Fruit fly (Drosophila melanogaster) whole organism, embryonic: ENCODE data around the gene wrm2.

ENCODE experiments used
- Atf3 ChIP-seq: fragments of 200-800 bp; sonication (Bioruptor generic); optimal IDR thresholded peaks from 3 replicates; lab custom pipeline; 2016; ENCODE audit warnings: missing biosample characterization, missing genetic modification characterization
- CG10565 ChIP-seq: fragments of 200-800 bp; sonication (Bioruptor generic); optimal IDR thresholded peaks from 3 replicates; lab custom pipeline; 2016; ENCODE audit warnings: missing biosample characterization, mild to moderate bottlenecking, missing genetic modification characterization
- CG11247 ChIP-seq: fragments of 200-800 bp; sonication (Bioruptor generic); IDR thresholded peaks from 2 replicates; pipeline ENCODE4 v1.3.6; 2022; ENCODE audit warnings: missing biosample characterization, missing genetic modification characterization
- CG11504 ChIP-seq: fragments of 200-800 bp; sonication (Bioruptor generic); optimal IDR thresholded peaks from 3 replicates; lab custom pipeline; 2019; ENCODE audit warnings: missing biosample characterization, mild to moderate bottlenecking, missing genetic modification characterization, moderate library complexity
- CG12071 ChIP-seq: fragments of 200-800 bp; sonication (Bioruptor generic); optimal IDR thresholded peaks from 3 replicates; lab custom pipeline; 2018; ENCODE audit warnings: missing biosample characterization, mild to moderate bottlenecking, missing genetic modification characterization
- CG12299 ChIP-seq: fragments of 200-800 bp; sonication (Bioruptor generic); optimal IDR thresholded peaks from 2 replicates; lab custom pipeline; 2018; ENCODE audit warnings: missing biosample characterization, mild to moderate bottlenecking, missing genetic modification characterization
- CG13775 ChIP-seq: fragments of 200-800 bp; sonication (Bioruptor generic); optimal IDR thresholded peaks from 3 replicates; lab custom pipeline; 2017; ENCODE audit warnings: missing biosample characterization, mild to moderate bottlenecking, missing genetic modification characterization
- CG14965 ChIP-seq: fragments of 200-800 bp; sonication (Bioruptor generic); optimal IDR thresholded peaks from 2 replicates; lab custom pipeline; 2016; ENCODE audit warnings: missing biosample characterization, missing genetic modification characterization, borderline replicate concordance
- CG15073 ChIP-seq: fragments of 200-800 bp; sonication (Bioruptor generic); optimal IDR thresholded peaks from 2 replicates; lab custom pipeline; 2016; ENCODE audit warnings: missing biosample characterization, missing genetic modification characterization
- CG15601 ChIP-seq: fragments of 200-800 bp; sonication (Bioruptor generic); optimal IDR thresholded peaks from 3 replicates; lab custom pipeline; 2019; ENCODE audit warnings: missing biosample characterization, mild to moderate bottlenecking, missing genetic modification characterization, moderate library complexity
- CG17568 ChIP-seq: fragments of 200-800 bp; sonication (Bioruptor generic); optimal IDR thresholded peaks from 2 replicates; lab custom pipeline; 2018; ENCODE audit warnings: missing biosample characterization, mild to moderate bottlenecking, missing genetic modification characterization, moderate library complexity
- CG4360 ChIP-seq: fragments of 200-800 bp; sonication (Bioruptor generic); IDR thresholded peaks from 2 replicates; pipeline ENCODE4 v1.3.6; 2022; ENCODE audit warnings: missing biosample characterization, missing genetic modification characterization
- CG4730 ChIP-seq: fragments of 200-800 bp; sonication (Bioruptor generic); IDR thresholded peaks from 2 replicates; pipeline ENCODE4 v1.3.6; 2022; ENCODE audit warnings: missing biosample characterization, missing genetic modification characterization
- CG4820 ChIP-seq: fragments of 200-800 bp; sonication (Bioruptor generic); optimal IDR thresholded peaks from 3 replicates; lab custom pipeline; 2016; ENCODE audit warnings: missing biosample characterization, missing genetic modification characterization
- CG5180 ChIP-seq: fragments of 200-800 bp; sonication (Bioruptor generic); optimal IDR thresholded peaks from 3 replicates; lab custom pipeline; 2017; ENCODE audit warnings: missing biosample characterization, missing genetic modification characterization, mild to moderate bottlenecking, moderate library complexity, missing genetic modification reagents
- CG6683 ChIP-seq: fragments of 200-800 bp; sonication (Bioruptor generic); optimal IDR thresholded peaks from 2 replicates; lab custom pipeline; 2017; ENCODE audit warnings: missing biosample characterization, mild to moderate bottlenecking, missing genetic modification characterization, missing genetic modification reagents
- CG6854 ChIP-seq: fragments of 200-800 bp; sonication (Bioruptor generic); optimal IDR thresholded peaks from 3 replicates; lab custom pipeline; 2017; ENCODE audit warnings: missing biosample characterization, mild to moderate bottlenecking, missing genetic modification characterization
- CG7987 ChIP-seq: fragments of 200-800 bp; sonication (Bioruptor generic); optimal IDR thresholded peaks from 2 replicates; lab custom pipeline; 2018; ENCODE audit warnings: missing biosample characterization, mild to moderate bottlenecking, missing genetic modification characterization, moderate library complexity
- CG8388 ChIP-seq: fragments of 200-800 bp; sonication (Bioruptor generic); optimal IDR thresholded peaks from 2 replicates; lab custom pipeline; 2019; ENCODE audit warnings: missing biosample characterization, mild to moderate bottlenecking, missing genetic modification characterization, moderate library complexity
- CTCF ChIP-seq: fragments of 200-800 bp; sonication (Bioruptor generic); optimal IDR thresholded peaks from 2 replicates; lab custom pipeline; 2017; ENCODE audit warnings: missing biosample characterization, mild to moderate bottlenecking, missing genetic modification characterization, moderate library complexity
- Camta ChIP-seq: fragments of 200-800 bp; sonication (Bioruptor generic); optimal IDR thresholded peaks from 2 replicates; lab custom pipeline; 2016; ENCODE audit warnings: missing biosample characterization, missing genetic modification characterization
- Dbx ChIP-seq: fragments of 200-800 bp; sonication (Bioruptor generic); IDR thresholded peaks from 3 replicates; pipeline ENCODE4 v1.3.6; 2022; ENCODE audit warnings: missing biosample characterization, missing genetic modification characterization
- Doc3 ChIP-seq: fragments of 200-800 bp; sonication (Bioruptor generic); IDR thresholded peaks from 3 replicates; pipeline ENCODE4 v1.3.6; 2022; ENCODE audit warnings: missing biosample characterization, missing genetic modification characterization; ENCODE audit not compliant: partially characterized antibody
- Elba2 ChIP-seq: fragments of 200-800 bp; sonication (Bioruptor generic); optimal IDR thresholded peaks from 3 replicates; lab custom pipeline; 2016; ENCODE audit warnings: missing biosample characterization, missing genetic modification characterization
- HLH3B ChIP-seq: fragments of 200-800 bp; sonication (Bioruptor generic); IDR thresholded peaks from 2 replicates; pipeline ENCODE4 v1.3.6; 2022; ENCODE audit warnings: missing biosample characterization, missing genetic modification characterization
- Hand ChIP-seq: fragments of 200-800 bp; sonication (Bioruptor generic); optimal IDR thresholded peaks from 2 replicates; lab custom pipeline; 2017; ENCODE audit warnings: mild to moderate bottlenecking, missing biosample characterization, missing genetic modification reagents, missing genetic modification characterization
- Hmr ChIP-seq: fragments of 200-800 bp; sonication (Bioruptor generic); optimal IDR thresholded peaks from 3 replicates; lab custom pipeline; 2017; ENCODE audit warnings: mild to moderate bottlenecking, missing biosample characterization, missing genetic modification reagents, missing genetic modification characterization
- Lim3 ChIP-seq: fragments of 200-800 bp; sonication (Bioruptor generic); IDR thresholded peaks from 2 replicates; pipeline ENCODE4 v1.3.6; 2022; ENCODE audit warnings: missing biosample characterization, missing genetic modification characterization
- Max ChIP-seq: fragments of 200-800 bp; sonication (Bioruptor generic); optimal IDR thresholded peaks from 2 replicates; lab custom pipeline; 2016; ENCODE audit warnings: missing biosample characterization, mild to moderate bottlenecking, missing genetic modification characterization
- PHDP ChIP-seq: fragments of 200-800 bp; sonication (Bioruptor generic); optimal IDR thresholded peaks from 3 replicates; lab custom pipeline; 2018; ENCODE audit warnings: missing biosample characterization, mild to moderate bottlenecking, missing genetic modification characterization, moderate library complexity
- Rfx ChIP-seq: fragments of 200-800 bp; sonication (Bioruptor generic); IDR thresholded peaks from 2 replicates; pipeline ENCODE4 v1.3.6; 2022; ENCODE audit warnings: missing biosample characterization, missing genetic modification characterization
- Taf1 ChIP-seq: fragments of 200-800 bp; sonication (Bioruptor generic); IDR thresholded peaks from 2 replicates; pipeline ENCODE4 v1.3.6; 2022; ENCODE audit warnings: missing biosample characterization, missing genetic modification characterization
- YL-1 ChIP-seq: fragments of 200-800 bp; sonication (Bioruptor generic); optimal IDR thresholded peaks from 3 replicates; lab custom pipeline; 2017; ENCODE audit warnings: missing biosample characterization, mild to moderate bottlenecking, missing genetic modification characterization
- amos ChIP-seq: fragments of 200-800 bp; sonication (Bioruptor generic); IDR thresholded peaks from 2 replicates; pipeline ENCODE4 v1.3.6; 2022; ENCODE audit warnings: missing biosample characterization, missing genetic modification characterization; ENCODE audit not compliant: partially characterized antibody
- bigmax ChIP-seq: fragments of 200-800 bp; sonication (Bioruptor generic); optimal IDR thresholded peaks from 2 replicates; lab custom pipeline; 2018; ENCODE audit warnings: missing biosample characterization, mild to moderate bottlenecking, missing genetic modification characterization
- crol ChIP-seq: fragments of 200-800 bp; sonication (Bioruptor generic); IDR thresholded peaks from 2 replicates; pipeline ENCODE4 v1.3.6; 2022; ENCODE audit warnings: missing biosample characterization, missing genetic modification characterization
- grn ChIP-seq: fragments of 200-800 bp; sonication (Bioruptor generic); optimal IDR thresholded peaks from 3 replicates; lab custom pipeline; 2017; ENCODE audit warnings: missing biosample characterization, missing genetic modification characterization
- gt ChIP-seq: fragments of 200-800 bp; sonication (Bioruptor generic); IDR thresholded peaks from 2 replicates; pipeline ENCODE4 v1.3.6; 2022; ENCODE audit warnings: missing biosample characterization, missing genetic modification characterization
- kah ChIP-seq: fragments of 200-800 bp; sonication (Bioruptor generic); optimal IDR thresholded peaks from 2 replicates; lab custom pipeline; 2018; ENCODE audit warnings: missing biosample characterization, mild to moderate bottlenecking, missing genetic modification characterization
- lov ChIP-seq, 2 experiments: fragments of 200-800 bp in 1 of 2; fragments of >200 bp in 1 of 2; sonication (Bioruptor generic) in 1 of 2; IDR thresholded peaks in 1 of 2; optimal IDR thresholded peaks in 1 of 2; 2 replicates in 1 of 2; 3 replicates in 1 of 2; pipeline versions ENCODE4 v1.3.6 to Lab custom; 2017 to 2022; ENCODE audit warnings: missing biosample characterization in 1 of 2, missing genetic modification characterization in 1 of 2
- nom ChIP-seq: fragments of 200-800 bp; sonication (Bioruptor generic); optimal IDR thresholded peaks from 2 replicates; lab custom pipeline; 2017; ENCODE audit warnings: missing biosample characterization, missing genetic modification characterization, mild to moderate bottlenecking, moderate library complexity, missing genetic modification reagents
- onecut ChIP-seq: fragments of 200-800 bp; sonication (Bioruptor generic); IDR thresholded peaks from 2 replicates; pipeline ENCODE4 v1.3.6; 2022; ENCODE audit warnings: missing biosample characterization, missing genetic modification characterization
- peb ChIP-seq: fragments of 200-800 bp; sonication (Bioruptor generic); IDR thresholded peaks from 2 replicates; pipeline ENCODE4 v1.3.6; 2022; ENCODE audit warnings: missing biosample characterization, missing genetic modification characterization
- pzg ChIP-seq: fragments of 200-800 bp; sonication (Bioruptor generic); optimal IDR thresholded peaks from 3 replicates; lab custom pipeline; 2018; ENCODE audit warnings: missing biosample characterization, mild to moderate bottlenecking, missing genetic modification characterization, moderate library complexity
- repo ChIP-seq: fragments of 200-800 bp; sonication (Bioruptor generic); optimal IDR thresholded peaks from 2 replicates; lab custom pipeline; 2016; ENCODE audit warnings: missing biosample characterization, missing genetic modification characterization
- ttk ChIP-seq: fragments of 200-800 bp; sonication (Bioruptor generic); IDR thresholded peaks from 2 replicates; pipeline ENCODE4 v2.1.2; 2022; ENCODE audit warnings: missing biosample characterization, missing genetic modification characterization
- tup ChIP-seq: fragments of 200-800 bp; sonication (Bioruptor generic); optimal IDR thresholded peaks from 2 replicates; lab custom pipeline; 2016; ENCODE audit warnings: missing biosample characterization, mild to moderate bottlenecking, missing genetic modification characterization, moderate library complexity
- usp ChIP-seq: fragments of >200 bp; optimal IDR thresholded peaks from 2 replicates; lab custom pipeline; 2017; ENCODE audit warnings: missing biosample characterization, missing genetic modification characterization
- vvl ChIP-seq: fragments of 200-800 bp; sonication (Bioruptor generic); IDR thresholded peaks from 2 replicates; pipeline ENCODE4 v1.3.6; 2022; ENCODE audit warnings: missing biosample characterization, missing genetic modification characterization

The wrm2 gene

dm6 chr3L:7328567-7329253 lies 6.3 kb downstream of the wrm2 start, which contains the start of the genes mrva, CG42307 and mus312 (continued):
- peak; percentile 76 for TF ChIP-seq pzg
- TF ChIP-seq Lim3 (GFP tag; lab: Robert Waterston, UW): 0 out of 2 replicates have a peak, but pooled peaks have one; percentile 28
- TF ChIP-seq HLH3B: peak; percentile 74
- peak; percentile 44 for TF ChIP-seq CG6854
- no peak for TF ChIP-seq bigmax (GFP tag; lab: Kevin White, UChicago)
- peak; percentile 83 for TF ChIP-seq Dbx
- TF ChIP-seq kah: peak; percentile 87
- TF ChIP-seq Hmr (GFP tag; lab: Kevin White, UChicago): no peak
- peak; percentile 42 for TF ChIP-seq tup (GFP tag; lab: Kevin White, UChicago)
- peak; percentile 88 for TF ChIP-seq Rfx (GFP tag; lab: Robert Waterston, UW)
- TF ChIP-seq CG6683: peak; percentile 78
- no peak for TF ChIP-seq usp (GFP tag; lab: Kevin White, UChicago)
- peak; percentile 93 for TF ChIP-seq CG15601 (tag; lab: Kevin White, UChicago)
- peak; percentile 41 for TF ChIP-seq CG15073 (GFP tag; lab: Kevin White, UChicago)
- TF ChIP-seq CG17568: no peak
- TF ChIP-seq Taf1 (GFP tag; lab: Robert Waterston, UW): peak; percentile 55
- TF ChIP-seq nom (GFP tag; lab: Kevin White, UChicago): peak; percentile 78
- no peak for TF ChIP-seq CG14965 (GFP tag; lab: Kevin White, UChicago)
- TF ChIP-seq CG7987 (GFP tag; lab: Kevin White, UChicago): peak; percentile 31
- peak; percentile 74 for TF ChIP-seq Hand (GFP tag; lab: Kevin White, UChicago)
- TF ChIP-seq grn (GFP tag; lab: Kevin White, UChicago): peak; percentile 91
- peak; percentile 52 for TF ChIP-seq repo (GFP tag; lab: Kevin White, UChicago)
- peak; percentile 75 for TF ChIP-seq CG11247 (GFP tag; lab: Robert Waterston, UW)
- TF ChIP-seq CG12299 (tag; lab: Kevin White, UChicago): peak; percentile 92
- peak; percentile 4 for TF ChIP-seq CTCF (GFP tag; lab: Kevin White, UChicago)
- no peak for TF ChIP-seq CG10565 (GFP tag; lab: Kevin White, UChicago)
- peak; percentile 91 for TF ChIP-seq CG11504
- peak; percentile 49; the same call in 1 of the 2 replicates for TF ChIP-seq peb (GFP tag; lab: Robert Waterston, UW)
- peak; percentile 49 for TF ChIP-seq Atf3 (GFP tag; lab: Kevin White, UChicago)
- peak; percentile 94 for TF ChIP-seq PHDP (tag; lab: Kevin White, UChicago)
- TF ChIP-seq CG8388 (GFP tag; lab: Kevin White, UChicago): peak; percentile 88
- TF ChIP-seq CG4820: peak; percentile 72
- peak; percentile 50; the same call in 1 of the 2 replicates for TF ChIP-seq amos
- TF ChIP-seq Doc3 (GFP tag; lab: Robert Waterston, UW): no peak
- peak; percentile 95 for TF ChIP-seq YL-1 (GFP tag; lab: Kevin White, UChicago)
- peak; percentile 70 for TF ChIP-seq Elba2 (GFP tag; lab: Kevin White, UChicago)
- peak; percentile 65 for TF ChIP-seq gt (GFP tag; lab: Robert Waterston, UW)
- no peak for TF ChIP-seq crol
- peak; percentile 78 for TF ChIP-seq CG4730
- no peak for TF ChIP-seq CG5180 (GFP tag; lab: Kevin White, UChicago)
- TF ChIP-seq CG12071 (GFP tag; lab: Kevin White, UChicago): no peak
- TF ChIP-seq vvl (GFP tag; lab: Robert Waterston, UW): peak; percentile 92
- no peak for TF ChIP-seq lov (optimal IDR thresholded peaks at IDR 0.05; lab: Kevin White, UChicago)
- 0 out of 3 replicates have a peak, but pooled peaks have one; percentile 65 for TF ChIP-seq lov (GFP tag; IDR thresholded peaks at IDR 0.05; lab: Robert Waterston, UW)
- TF ChIP-seq CG13775 (GFP tag; lab: Kevin White, UChicago): peak; percentile 93
- peak; percentile 50 for TF ChIP-seq Camta (GFP tag; lab: Kevin White, UChicago)
- TF ChIP-seq Max (GFP tag; lab: Kevin White, UChicago): peak; percentile 71
- peak; percentile 83 for TF ChIP-seq CG4360 (GFP tag; lab: Robert Waterston, UW)
- TF ChIP-seq ttk (GFP tag; lab: Robert Waterston, UW): peak; percentile 79
- peak; percentile 48 for TF ChIP-seq onecut (GFP tag; lab: Robert Waterston, UW)
